Fruit fly (Drosophila melanogaster) whole organism, prepupa: ENCODE measurements around the gene Bub1.

Experiments used
- CG10631 ChIP-seq: fragments of 200-800 bp; sonication (Bioruptor generic); optimal IDR thresholded peaks from 2 replicates; lab custom pipeline; 2016; ENCODE audit warnings: missing biosample characterization, missing genetic modification characterization
- CG11294 ChIP-seq: fragments of 200-800 bp; sonication (Bioruptor generic); IDR thresholded peaks from 2 replicates; pipeline ENCODE4 v1.3.6; 2022; ENCODE audit warnings: missing biosample characterization, missing genetic modification characterization
- CG11902 ChIP-seq: fragments of 200-800 bp; sonication (Bioruptor generic); optimal IDR thresholded peaks from 3 replicates; lab custom pipeline; 2016; ENCODE audit warnings: missing biosample characterization, missing genetic modification characterization
- CG15336 ChIP-seq: fragments of 200-800 bp; sonication (Bioruptor generic); IDR thresholded peaks from 2 replicates; pipeline ENCODE4 v1.3.6; 2022; ENCODE audit warnings: missing biosample characterization, missing genetic modification characterization
- CG31627 ChIP-seq: fragments of 200-800 bp; sonication (Bioruptor generic); optimal IDR thresholded peaks from 3 replicates; lab custom pipeline; 2016; ENCODE audit warnings: missing biosample characterization, missing genetic modification characterization
- CG32006 ChIP-seq: fragments of 200-800 bp; sonication (Bioruptor generic); optimal IDR thresholded peaks from 3 replicates; lab custom pipeline; 2017; ENCODE audit warnings: missing biosample characterization, mild to moderate bottlenecking, missing genetic modification characterization
- CG34406 ChIP-seq: fragments of 200-800 bp; sonication (Bioruptor generic); optimal IDR thresholded peaks from 3 replicates; lab custom pipeline; 2016; ENCODE audit warnings: missing biosample characterization, missing genetic modification characterization
- CG3919 ChIP-seq: fragments of 200-800 bp; sonication (Bioruptor generic); optimal IDR thresholded peaks from 3 replicates; lab custom pipeline; 2016; ENCODE audit warnings: missing biosample characterization, missing genetic modification characterization
- CG4318 ChIP-seq: fragments of 200-800 bp; sonication (Bioruptor generic); optimal IDR thresholded peaks from 3 replicates; lab custom pipeline; 2017; ENCODE audit warnings: missing biosample characterization, mild to moderate bottlenecking, missing genetic modification characterization
- CG6163 ChIP-seq: fragments of 200-800 bp; sonication (Bioruptor generic); IDR thresholded peaks from 3 replicates; pipeline ENCODE4 v1.3.6; 2022; ENCODE audit warnings: missing biosample characterization, missing genetic modification characterization
- CG6276 ChIP-seq: fragments of 200-800 bp; sonication (Bioruptor generic); optimal IDR thresholded peaks from 2 replicates; lab custom pipeline; 2017; ENCODE audit warnings: missing biosample characterization, mild to moderate bottlenecking, missing genetic modification characterization
- CG6792 ChIP-seq: fragments of 200-800 bp; sonication (Bioruptor generic); optimal IDR thresholded peaks from 3 replicates; lab custom pipeline; 2016; ENCODE audit warnings: missing biosample characterization, missing genetic modification characterization
- CG6808 ChIP-seq: fragments of 200-800 bp; sonication (Bioruptor generic); optimal IDR thresholded peaks from 3 replicates; lab custom pipeline; 2017; ENCODE audit warnings: missing biosample characterization, missing genetic modification characterization, mild to moderate bottlenecking, moderate library complexity, missing genetic modification reagents
- CG6854 ChIP-seq: fragments of 200-800 bp; sonication (Bioruptor generic); optimal IDR thresholded peaks from 2 replicates; lab custom pipeline; 2017; ENCODE audit warnings: missing biosample characterization, mild to moderate bottlenecking, missing genetic modification characterization
- CG8119 ChIP-seq: fragments of 200-800 bp; sonication (Bioruptor generic); IDR thresholded peaks from 3 replicates; pipeline ENCODE4 v1.3.6; 2022; ENCODE audit warnings: missing biosample characterization, missing genetic modification characterization
- CG9139 ChIP-seq: fragments of 200-800 bp; sonication (Bioruptor generic); optimal IDR thresholded peaks from 3 replicates; lab custom pipeline; 2017; ENCODE audit warnings: missing biosample characterization, mild to moderate bottlenecking, missing genetic modification characterization
- Eip75B ChIP-seq: fragments of 200-800 bp; sonication (Bioruptor generic); optimal IDR thresholded peaks from 3 replicates; lab custom pipeline; 2016; ENCODE audit warnings: missing biosample characterization, missing genetic modification characterization
- Eip78C ChIP-seq: fragments of 200-800 bp; sonication (Bioruptor generic); peaks from one replicate; lab custom pipeline; 2016; ENCODE audit warnings: missing biosample characterization, missing genetic modification characterization
- Eip93F ChIP-seq: fragments of 200-800 bp; sonication (Bioruptor generic); optimal IDR thresholded peaks from 2 replicates; lab custom pipeline; 2016; ENCODE audit warnings: missing biosample characterization, mild to moderate bottlenecking, missing genetic modification characterization
- Ets96B ChIP-seq: fragments of 200-800 bp; optimal IDR thresholded peaks from 2 replicates; lab custom pipeline; 2019; ENCODE audit warnings: missing biosample characterization, mild to moderate bottlenecking, missing genetic modification characterization, moderate library complexity
- Gug ChIP-seq: fragments of 200-800 bp; sonication (Bioruptor generic); IDR thresholded peaks from 2 replicates; pipeline ENCODE4 v1.3.6; 2022; ENCODE audit warnings: missing biosample characterization, missing genetic modification characterization
- Hr38 ChIP-seq: sonication (Bioruptor generic); optimal IDR thresholded peaks from 2 replicates; lab custom pipeline; 2016; ENCODE audit warnings: missing biosample characterization, missing genetic modification characterization
- Hr39 ChIP-seq: fragments of 200-800 bp; sonication (Bioruptor generic); optimal IDR thresholded peaks from 2 replicates; lab custom pipeline; 2016; ENCODE audit warnings: missing biosample characterization, missing genetic modification characterization
- Hr4 ChIP-seq: fragments of 200-800 bp; sonication (Bioruptor generic); optimal IDR thresholded peaks from 3 replicates; lab custom pipeline; 2016; ENCODE audit warnings: missing biosample characterization, missing genetic modification characterization
- Lpt ChIP-seq: fragments of 200-800 bp; sonication (Bioruptor generic); optimal IDR thresholded peaks from 3 replicates; lab custom pipeline; 2016; ENCODE audit warnings: missing biosample characterization, missing genetic modification characterization
- Met ChIP-seq: fragments of 200-800 bp; sonication (Bioruptor generic); optimal IDR thresholded peaks from 3 replicates; lab custom pipeline; 2016; ENCODE audit warnings: missing biosample characterization, missing genetic modification characterization
- OdsH ChIP-seq: fragments of 200-800 bp; sonication (Bioruptor generic); optimal IDR thresholded peaks from 3 replicates; lab custom pipeline; 2016; ENCODE audit warnings: missing biosample characterization, missing genetic modification characterization
- Sox102F ChIP-seq: fragments of 200-800 bp; sonication (Bioruptor generic); optimal IDR thresholded peaks from 2 replicates; lab custom pipeline; 2016; ENCODE audit warnings: missing biosample characterization, mild to moderate bottlenecking, missing genetic modification characterization
- Sox14 ChIP-seq: fragments of 200-800 bp; sonication (Bioruptor generic); optimal IDR thresholded peaks from 3 replicates; lab custom pipeline; 2016; ENCODE audit warnings: missing biosample characterization, missing genetic modification characterization
- Sox15 ChIP-seq: fragments of 200-800 bp; sonication (Bioruptor generic); optimal IDR thresholded peaks from 3 replicates; lab custom pipeline; 2016; ENCODE audit warnings: missing biosample characterization, missing genetic modification characterization
- achi ChIP-seq: fragments of 200-800 bp; sonication (Bioruptor generic); optimal IDR thresholded peaks from 3 replicates; lab custom pipeline; 2016; ENCODE audit warnings: missing biosample characterization, missing genetic modification characterization
- acj6 ChIP-seq: fragments of 200-800 bp; sonication (Bioruptor generic); optimal IDR thresholded peaks from 3 replicates; lab custom pipeline; 2016; ENCODE audit warnings: missing biosample characterization, missing genetic modification characterization
- cyc ChIP-seq: fragments of 200-800 bp; sonication (Bioruptor generic); optimal IDR thresholded peaks from 3 replicates; lab custom pipeline; 2016; ENCODE audit warnings: missing biosample characterization, missing genetic modification characterization
- dac ChIP-seq: fragments of 200-800 bp; sonication (Bioruptor generic); optimal IDR thresholded peaks from 2 replicates; lab custom pipeline; 2017; ENCODE audit warnings: missing biosample characterization, mild to moderate bottlenecking, missing genetic modification characterization
- eg ChIP-seq: fragments of 200-800 bp; sonication (Bioruptor generic); IDR thresholded peaks from 3 replicates; pipeline ENCODE4 v1.3.6; 2022; ENCODE audit warnings: missing biosample characterization, missing genetic modification characterization
- esn ChIP-seq: fragments of 200-800 bp; sonication (Bioruptor generic); optimal IDR thresholded peaks from 2 replicates; lab custom pipeline; 2016; ENCODE audit warnings: missing biosample characterization, mild to moderate bottlenecking, missing genetic modification characterization, moderate library complexity
- fd59A ChIP-seq: fragments of 200-800 bp; sonication (Bioruptor generic); optimal IDR thresholded peaks from 2 replicates; lab custom pipeline; 2017; ENCODE audit warnings: missing biosample characterization, mild to moderate bottlenecking, missing genetic modification characterization, missing genetic modification reagents
- fkh ChIP-seq: fragments of 200-800 bp; sonication (Bioruptor generic); optimal IDR thresholded peaks from 3 replicates; lab custom pipeline; 2017; ENCODE audit warnings: missing biosample characterization, mild to moderate bottlenecking, missing genetic modification characterization, moderate library complexity
- lz ChIP-seq: fragments of 200-800 bp; sonication (Bioruptor generic); optimal IDR thresholded peaks from 3 replicates; lab custom pipeline; 2016; ENCODE audit warnings: missing biosample characterization, missing genetic modification characterization
- net ChIP-seq: fragments of 200-800 bp; sonication (Bioruptor generic); optimal IDR thresholded peaks from 3 replicates; lab custom pipeline; 2016; ENCODE audit warnings: missing biosample characterization, missing genetic modification characterization
- pdm3 ChIP-seq: fragments of 200-800 bp; sonication (Bioruptor generic); optimal IDR thresholded peaks from 3 replicates; lab custom pipeline; 2016; ENCODE audit warnings: missing biosample characterization, missing genetic modification characterization
- salr ChIP-seq, 2 experiments: fragments of 200-800 bp; sonication (Bioruptor generic); optimal IDR thresholded peaks; 3 replicates each; lab custom pipeline; 2016 to 2018; ENCODE audit warnings: missing biosample characterization in 2 of 2, missing genetic modification characterization in 2 of 2, mild to moderate bottlenecking in 1 of 2
- spab ChIP-seq: fragments of 200-800 bp; sonication (Bioruptor generic); optimal IDR thresholded peaks from 2 replicates; lab custom pipeline; 2017; ENCODE audit warnings: missing biosample characterization, mild to moderate bottlenecking, missing genetic modification characterization, missing genetic modification reagents
- ss ChIP-seq, 2 experiments: fragments of 200-800 bp; sonication (Bioruptor generic); optimal IDR thresholded peaks; 2 replicates in 1 of 2; 3 replicates in 1 of 2; lab custom pipeline; 2017 to 2018; ENCODE audit warnings: mild to moderate bottlenecking in 2 of 2, missing biosample characterization in 2 of 2, missing genetic modification characterization in 2 of 2, moderate library complexity in 1 of 2
- svp ChIP-seq: fragments of 200-800 bp; sonication (Bioruptor generic); peaks from one replicate; lab custom pipeline; 2016; ENCODE audit warnings: missing biosample characterization, missing genetic modification characterization
- topi ChIP-seq: fragments of 200-800 bp; sonication (Bioruptor generic); optimal IDR thresholded peaks from 3 replicates; lab custom pipeline; 2016; ENCODE audit warnings: missing biosample characterization, missing genetic modification characterization
- vri ChIP-seq: fragments of 200-800 bp; sonication (Bioruptor generic); optimal IDR thresholded peaks from 3 replicates; lab custom pipeline; 2016; ENCODE audit warnings: missing biosample characterization, mild to moderate bottlenecking, missing genetic modification characterization

The Bub1 gene

DNA sequence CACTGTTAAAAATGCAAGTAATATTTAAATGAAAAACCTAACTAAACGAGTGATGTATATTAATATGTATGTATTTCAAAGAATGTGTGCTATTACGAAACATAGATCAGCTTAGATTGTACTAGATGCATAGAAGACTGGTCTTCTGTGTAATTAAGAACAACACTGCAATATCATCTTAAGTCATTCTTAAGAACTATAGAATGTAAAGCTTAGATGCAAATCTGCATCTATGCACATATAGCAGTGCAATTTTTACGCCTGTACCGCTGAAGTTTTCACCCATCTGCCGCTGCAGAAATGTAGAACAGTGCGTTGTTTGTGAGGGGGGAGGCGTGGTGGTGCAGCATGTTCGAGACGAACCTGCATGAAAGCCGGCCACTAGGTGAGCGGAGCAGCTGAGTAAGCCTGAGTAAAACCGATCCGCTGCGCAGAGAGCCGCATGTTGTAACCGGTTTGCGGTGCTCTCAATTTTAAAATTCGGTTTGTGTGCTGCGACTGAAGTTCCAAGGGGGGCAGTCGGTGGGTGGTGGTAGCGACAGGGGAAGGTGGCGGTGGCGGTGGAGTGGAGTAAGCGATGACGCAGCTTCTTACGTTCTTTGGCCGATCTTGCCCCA lies 18.1 kb downstream of the Bub1 start (continued):
- TF ChIP-seq CG4318 (GFP tag; lab: Kevin White, UChicago) = peak; percentile 45
- peak; percentile 67 for TF ChIP-seq CG9139 (GFP tag; lab: Kevin White, UChicago)
- peak; percentile 43 for TF ChIP-seq Gug (GFP tag; lab: Robert Waterston, UW)
- TF ChIP-seq Sox102F (GFP tag; lab: Kevin White, UChicago) = peak; percentile 39
- no peak for TF ChIP-seq fkh (GFP tag; lab: Kevin White, UChicago)
- peak; percentile 85 for TF ChIP-seq CG10631 (GFP tag; lab: Kevin White, UChicago)
- TF ChIP-seq lz (GFP tag; lab: Kevin White, UChicago) = peak; percentile 55
- TF ChIP-seq CG32006 = peak; percentile 83
- TF ChIP-seq CG11902 (GFP tag; lab: Kevin White, UChicago) = peak; percentile 63
- peak; percentile 72 for TF ChIP-seq pdm3
- TF ChIP-seq topi = peak; percentile 80
- TF ChIP-seq Lpt = peak; percentile 64
- peak; percentile 89 to 93 for TF ChIP-seq ss (GFP tag; optimal IDR thresholded peaks at IDR 0.05; lab: Kevin White, UChicago)
- peak; percentile 76 for TF ChIP-seq CG34406 (GFP tag; lab: Kevin White, UChicago)
- no peak for TF ChIP-seq CG11294 (GFP tag; lab: Robert Waterston, UW)

DNA sequence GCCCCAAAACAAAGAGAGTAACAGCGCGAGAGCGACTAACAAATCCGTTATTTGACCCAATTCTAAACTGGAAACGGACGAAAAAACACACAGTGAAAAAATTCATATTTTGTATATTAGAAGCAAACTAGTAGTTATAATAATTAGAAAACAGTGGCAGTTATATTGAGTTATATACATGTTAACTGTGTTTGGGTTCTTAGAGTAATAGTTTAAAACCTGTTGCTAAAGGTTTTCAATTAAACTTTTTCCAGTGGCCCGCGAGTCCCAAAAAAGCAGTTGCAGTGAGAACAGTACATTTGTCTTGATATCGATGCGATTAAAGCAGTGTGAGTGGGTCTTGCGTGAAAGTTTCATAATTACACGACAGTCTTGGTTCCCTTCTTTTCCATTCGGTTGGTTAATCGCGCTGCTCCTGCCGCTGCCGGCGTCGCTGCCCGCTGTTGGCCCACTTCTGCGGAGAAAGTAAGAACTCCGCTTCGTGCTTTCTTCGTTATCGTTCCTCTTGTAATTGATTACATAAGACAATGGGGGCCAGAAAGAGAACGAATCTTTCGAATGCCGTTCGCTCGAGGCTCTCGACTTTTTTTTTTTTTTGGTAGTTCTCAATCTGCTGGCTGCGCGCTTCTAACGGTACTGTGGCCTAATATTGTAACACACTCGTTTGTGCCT lies 18.8 kb downstream of the Bub1 start:
- TF ChIP-seq CG34406 (GFP tag; lab: Kevin White, UChicago) (peak; percentile 81), eg (GFP tag; lab: Robert Waterston, UW) (peak; percentile 52; the same call in 2 of the 3 replicates), CG6854 (GFP tag; lab: Kevin White, UChicago) (peak; percentile 91), CG8119 (GFP tag; lab: Robert Waterston, UW) (peak; percentile 51; the same call in 1 of the 3 replicates), CG10631 (GFP tag; lab: Kevin White, UChicago) (no peak), Sox15 (GFP tag; lab: Kevin White, UChicago) (peak; percentile 71), Hr38 (no peak), fd59A (no peak), CG11902 (GFP tag; lab: Kevin White, UChicago) (peak; percentile 81), Met (GFP tag; lab: Kevin White, UChicago) (peak; percentile 95), OdsH (GFP tag; lab: Kevin White, UChicago) (peak; percentile 78), CG6276 (peak; percentile 44), Ets96B (tag; lab: Kevin White, UChicago) (no peak), fkh (GFP tag; lab: Kevin White, UChicago) (no peak), pdm3 (peak; percentile 85), CG3919 (peak; percentile 76), Lpt (no peak), achi (GFP tag; lab: Kevin White, UChicago) (peak; percentile 61), CG4318 (GFP tag; lab: Kevin White, UChicago) (peak; percentile 35), acj6 (peak; percentile 80), CG15336 (GFP tag; lab: Robert Waterston, UW) (peak; percentile 73), CG6163 (peak; percentile 72), CG9139 (GFP tag; lab: Kevin White, UChicago) (no peak), Eip78C (peak; percentile 88), Eip75B (GFP tag; lab: Kevin White, UChicago) (peak; percentile 85), CG32006 (peak; percentile 80), Eip93F (GFP tag; lab: Kevin White, UChicago) (peak; percentile 84), Sox102F (GFP tag; lab: Kevin White, UChicago) (peak; percentile 93), CG31627 (GFP tag; lab: Kevin White, UChicago) (peak; percentile 94), net (GFP tag; lab: Kevin White, UChicago) (peak; percentile 59), CG6792 (GFP tag; lab: Kevin White, UChicago) (peak; percentile 78), cyc (GFP tag; lab: Kevin White, UChicago) (peak; percentile 94), CG6808 (no peak), svp (GFP tag; lab: Kevin White, UChicago) (peak; percentile 98), Sox14 (GFP tag; lab: Kevin White, UChicago) (peak; percentile 85), spab (GFP tag; lab: Kevin White, UChicago) (no peak), dac (peak; percentile 36), vri (GFP tag; lab: Kevin White, UChicago) (no peak), esn (GFP tag; lab: Kevin White, UChicago) (peak; percentile 96), salr (GFP tag; optimal IDR thresholded peaks at IDR 0.05; lab: Kevin White, UChicago) (no peak), Hr4 (GFP tag; lab: Kevin White, UChicago) (peak; percentile 21), Hr39 (GFP tag; lab: Kevin White, UChicago) (peak; percentile 93)
